Fruit fly (Drosophila melanogaster) whole organism, embryonic: Measurements from ENCODE around the gene mirr.

Experiments
- Abd-B ChIP-seq: fragments of 200-800 bp; sonication (Bioruptor generic); optimal IDR thresholded peaks from 2 replicates; lab custom pipeline; 2018; ENCODE audit warnings: missing biosample characterization, mild to moderate bottlenecking, missing genetic modification characterization, moderate library complexity
- Antp ChIP-seq: fragments of 200-800 bp; sonication (Bioruptor generic); optimal IDR thresholded peaks from 3 replicates; lab custom pipeline; 2016; ENCODE audit warnings: missing biosample characterization, missing genetic modification characterization
- CG12769 ChIP-seq: fragments of 200-800 bp; sonication (Bioruptor generic); optimal IDR thresholded peaks from 2 replicates; lab custom pipeline; 2019; ENCODE audit warnings: missing biosample characterization, mild to moderate bottlenecking, missing genetic modification characterization, moderate library complexity
- CG14667 ChIP-seq: fragments of 200-800 bp; sonication (Bioruptor generic); IDR thresholded peaks from 2 replicates; pipeline ENCODE4 v1.3.6; 2022; ENCODE audit warnings: missing biosample characterization, missing genetic modification characterization
- CG15073 ChIP-seq: fragments of 200-800 bp; sonication (Bioruptor generic); optimal IDR thresholded peaks from 2 replicates; lab custom pipeline; 2016; ENCODE audit warnings: missing biosample characterization, missing genetic modification characterization
- CG15479 ChIP-seq: fragments of 200-800 bp; sonication (Bioruptor generic); optimal IDR thresholded peaks from 3 replicates; lab custom pipeline; 2019; ENCODE audit warnings: missing biosample characterization, mild to moderate bottlenecking, missing genetic modification characterization, moderate library complexity
- CG16815 ChIP-seq: fragments of 200-800 bp; sonication (Bioruptor generic); optimal IDR thresholded peaks from 3 replicates; lab custom pipeline; 2017; ENCODE audit warnings: missing biosample characterization, mild to moderate bottlenecking, missing genetic modification characterization
- CG17359 ChIP-seq: fragments of 200-800 bp; sonication (Bioruptor generic); optimal IDR thresholded peaks from 3 replicates; lab custom pipeline; 2018; ENCODE audit warnings: missing biosample characterization, mild to moderate bottlenecking, missing genetic modification characterization, moderate library complexity
- CG3847 ChIP-seq: fragments of 200-800 bp; sonication (Bioruptor generic); IDR thresholded peaks from 2 replicates; pipeline ENCODE4 v1.3.6; 2022; ENCODE audit warnings: missing biosample characterization, missing genetic modification characterization
- CG4360 ChIP-seq: fragments of 200-800 bp; sonication (Bioruptor generic); IDR thresholded peaks from 2 replicates; pipeline ENCODE4 v1.3.6; 2022; ENCODE audit warnings: missing biosample characterization, missing genetic modification characterization
- CG4617 ChIP-seq: fragments of 200-800 bp; sonication (Bioruptor generic); optimal IDR thresholded peaks from 3 replicates; lab custom pipeline; 2016; ENCODE audit warnings: missing biosample characterization, missing genetic modification characterization, borderline replicate concordance
- CG7786 ChIP-seq: fragments of 200-800 bp; sonication (Bioruptor generic); optimal IDR thresholded peaks from 2 replicates; lab custom pipeline; 2016; ENCODE audit warnings: missing biosample characterization, missing genetic modification characterization
- CG8478 ChIP-seq: fragments of >200 bp; optimal IDR thresholded peaks from 2 replicates; lab custom pipeline; 2018
- CG8765 ChIP-seq: fragments of 200-800 bp; sonication (Bioruptor generic); IDR thresholded peaks from 2 replicates; pipeline ENCODE4 v1.3.6; 2022; ENCODE audit warnings: missing biosample characterization, missing genetic modification characterization
- CG9932 ChIP-seq: fragments of 200-800 bp; sonication (Bioruptor generic); IDR thresholded peaks from 2 replicates; pipeline ENCODE4 v1.3.6; 2022; ENCODE audit warnings: missing biosample characterization, missing genetic modification characterization
- Dbx ChIP-seq: fragments of 200-800 bp; sonication (Bioruptor generic); IDR thresholded peaks from 3 replicates; pipeline ENCODE4 v1.3.6; 2022; ENCODE audit warnings: missing biosample characterization, missing genetic modification characterization
- Dfd ChIP-seq, 2 experiments: fragments of >200 bp; optimal IDR thresholded peaks; 2 replicates each; lab custom pipeline; 2017; ENCODE audit warnings: missing biosample characterization in 2 of 2, missing genetic modification characterization in 2 of 2
- Dll ChIP-seq: fragments of 200-800 bp; sonication (Bioruptor generic); IDR thresholded peaks from 4 replicates; pipeline ENCODE4 v1.3.6; 2022; ENCODE audit warnings: missing biosample characterization, missing genetic modification characterization; ENCODE audit not compliant: partially characterized antibody
- E2f1 ChIP-seq: fragments of 200-800 bp; sonication (Bioruptor generic); IDR thresholded peaks from 2 replicates; pipeline ENCODE4 v1.3.6; 2022; ENCODE audit warnings: missing biosample characterization, missing genetic modification characterization
- Fer2 ChIP-seq: fragments of 200-800 bp; sonication (Bioruptor generic); optimal IDR thresholded peaks from 2 replicates; lab custom pipeline; 2018; ENCODE audit warnings: missing biosample characterization, mild to moderate bottlenecking, missing genetic modification characterization, moderate library complexity
- GATAe ChIP-seq: fragments of 200-800 bp; sonication (Bioruptor generic); conservative IDR thresholded peaks from 2 replicates; pipeline ENCODE4 v1.3.6; 2022; ENCODE audit warnings: missing biosample characterization, missing genetic modification characterization
- HLH54F ChIP-seq: fragments of 200-800 bp; sonication (Bioruptor generic); optimal IDR thresholded peaks from 3 replicates; lab custom pipeline; 2016; ENCODE audit warnings: missing biosample characterization, missing genetic modification characterization
- Hey ChIP-seq: fragments of 200-800 bp; sonication (Bioruptor generic); optimal IDR thresholded peaks from 3 replicates; lab custom pipeline; 2018; ENCODE audit warnings: missing biosample characterization, mild to moderate bottlenecking, missing genetic modification characterization
- HmgZ ChIP-seq: fragments of 200-800 bp; sonication (Bioruptor generic); optimal IDR thresholded peaks from 2 replicates; lab custom pipeline; 2018; ENCODE audit warnings: missing biosample characterization, mild to moderate bottlenecking, missing genetic modification characterization
- Lpt ChIP-seq: fragments of >200 bp; optimal IDR thresholded peaks from 2 replicates; lab custom pipeline; 2018; ENCODE audit warnings: missing biosample characterization, missing genetic modification characterization
- NFAT ChIP-seq: fragments of 200-800 bp; sonication (Bioruptor generic); IDR thresholded peaks from 2 replicates; pipeline ENCODE4 v1.3.6; 2022; ENCODE audit warnings: missing biosample characterization, missing genetic modification characterization
- Opbp ChIP-seq: fragments of 200-800 bp; sonication (Bioruptor generic); IDR thresholded peaks from 3 replicates; pipeline ENCODE4 v1.3.6; 2022; ENCODE audit warnings: missing biosample characterization, missing genetic modification characterization; ENCODE audit not compliant: partially characterized antibody
- Rx ChIP-seq: fragments of 200-800 bp; sonication (Bioruptor generic); IDR thresholded peaks from 2 replicates; pipeline ENCODE4 v1.3.6; 2022; ENCODE audit warnings: missing biosample characterization, missing genetic modification characterization
- Ssrp ChIP-seq: fragments of 200-800 bp; sonication (Bioruptor generic); optimal IDR thresholded peaks from 2 replicates; lab custom pipeline; 2018; ENCODE audit warnings: missing biosample characterization, mild to moderate bottlenecking, missing genetic modification characterization, moderate library complexity
- Trl ChIP-seq, 3 experiments: fragments of >200 bp in 2 of 3; fragments of 200-800 bp in 1 of 3; sonication (Bioruptor generic) in 1 of 3; optimal IDR thresholded peaks; 2 replicates in 1 of 3; 3 replicates in 2 of 3; lab custom pipeline; 2016 to 2017; ENCODE audit warnings: missing biosample characterization in 1 of 3, missing genetic modification characterization in 1 of 3
- cato ChIP-seq: fragments of 200-800 bp; sonication (Bioruptor generic); optimal IDR thresholded peaks from 2 replicates; lab custom pipeline; 2016; ENCODE audit warnings: missing biosample characterization, missing genetic modification characterization, borderline replicate concordance
- cg ChIP-seq: fragments of 200-800 bp; sonication (Bioruptor generic); optimal IDR thresholded peaks from 3 replicates; lab custom pipeline; 2019; ENCODE audit warnings: missing biosample characterization, mild to moderate bottlenecking, missing genetic modification characterization, moderate library complexity
- fd102C ChIP-seq: fragments of 200-800 bp; sonication (Bioruptor generic); optimal IDR thresholded peaks from 2 replicates; lab custom pipeline; 2018; ENCODE audit warnings: missing biosample characterization, mild to moderate bottlenecking, missing genetic modification characterization, moderate library complexity
- gt ChIP-seq: fragments of 200-800 bp; sonication (Bioruptor generic); IDR thresholded peaks from 2 replicates; pipeline ENCODE4 v1.3.6; 2022; ENCODE audit warnings: missing biosample characterization, missing genetic modification characterization
- jigr1 ChIP-seq: fragments of 200-800 bp; sonication (Bioruptor generic); IDR thresholded peaks from 3 replicates; pipeline ENCODE4 v1.3.6; 2022; ENCODE audit warnings: missing biosample characterization, missing genetic modification characterization
- jing ChIP-seq: fragments of 200-800 bp; sonication (Bioruptor generic); optimal IDR thresholded peaks from 2 replicates; lab custom pipeline; 2018; ENCODE audit warnings: missing biosample characterization, mild to moderate bottlenecking, missing genetic modification characterization
- kay ChIP-seq: fragments of 200-800 bp; sonication (Bioruptor generic); optimal IDR thresholded peaks from 2 replicates; lab custom pipeline; 2016; ENCODE audit warnings: missing biosample characterization, missing genetic modification characterization
- nom ChIP-seq: fragments of 200-800 bp; sonication (Bioruptor generic); optimal IDR thresholded peaks from 2 replicates; lab custom pipeline; 2017; ENCODE audit warnings: missing biosample characterization, missing genetic modification characterization, mild to moderate bottlenecking, moderate library complexity, missing genetic modification reagents
- prd ChIP-seq, 3 experiments: fragments of >200 bp in 2 of 3; fragments of 200-800 bp in 1 of 3; sonication (Bioruptor generic) in 1 of 3; optimal IDR thresholded peaks in 2 of 3; IDR thresholded peaks in 1 of 3; 2 replicates in 2 of 3; 3 replicates in 1 of 3; pipeline versions ENCODE4 v1.3.6 to Lab custom; 2017 to 2022; ENCODE audit warnings: missing biosample characterization in 1 of 3, missing genetic modification characterization in 1 of 3
- run ChIP-seq: fragments of 200-800 bp; sonication (Bioruptor generic); optimal IDR thresholded peaks from 3 replicates; lab custom pipeline; 2018; ENCODE audit warnings: missing biosample characterization, mild to moderate bottlenecking, missing genetic modification characterization
- sd ChIP-seq: fragments of 200-800 bp; sonication (Bioruptor generic); optimal IDR thresholded peaks from 3 replicates; lab custom pipeline; 2018; ENCODE audit warnings: missing biosample characterization, mild to moderate bottlenecking, missing genetic modification characterization, moderate library complexity
- sens ChIP-seq: fragments of 200-800 bp; sonication (Bioruptor generic); peaks from one replicate; lab custom pipeline; 2016; ENCODE audit warnings: missing biosample characterization, missing genetic modification characterization
- sima ChIP-seq: fragments of 200-800 bp; sonication (Bioruptor generic); optimal IDR thresholded peaks from 2 replicates; lab custom pipeline; 2016; ENCODE audit warnings: missing biosample characterization, missing genetic modification characterization
- so ChIP-seq: fragments of 200-800 bp; sonication (Bioruptor generic); IDR thresholded peaks from 3 replicates; pipeline ENCODE4 v1.3.6; 2022; ENCODE audit warnings: missing biosample characterization, missing genetic modification characterization
- ssp ChIP-seq: fragments of 200-800 bp; sonication (Bioruptor generic); IDR thresholded peaks from 2 replicates; pipeline ENCODE4 v1.3.6; 2022; ENCODE audit warnings: missing biosample characterization, missing genetic modification characterization
- tll ChIP-seq, 2 experiments: fragments of 200-800 bp in 1 of 2; fragments of >200 bp in 1 of 2; sonication (Bioruptor generic) in 1 of 2; optimal IDR thresholded peaks; 2 replicates each; lab custom pipeline; 2017 to 2019; ENCODE audit warnings: missing biosample characterization in 2 of 2, missing genetic modification characterization in 2 of 2, mild to moderate bottlenecking in 1 of 2, moderate library complexity in 1 of 2
- vfl ChIP-seq: fragments of 200-800 bp; sonication (Bioruptor generic); optimal IDR thresholded peaks from 2 replicates; lab custom pipeline; 2016; ENCODE audit warnings: missing biosample characterization, missing genetic modification characterization
- yki ChIP-seq: fragments of >200 bp; optimal IDR thresholded peaks from 3 replicates; lab custom pipeline; 2018

The mirr gene

DNA sequence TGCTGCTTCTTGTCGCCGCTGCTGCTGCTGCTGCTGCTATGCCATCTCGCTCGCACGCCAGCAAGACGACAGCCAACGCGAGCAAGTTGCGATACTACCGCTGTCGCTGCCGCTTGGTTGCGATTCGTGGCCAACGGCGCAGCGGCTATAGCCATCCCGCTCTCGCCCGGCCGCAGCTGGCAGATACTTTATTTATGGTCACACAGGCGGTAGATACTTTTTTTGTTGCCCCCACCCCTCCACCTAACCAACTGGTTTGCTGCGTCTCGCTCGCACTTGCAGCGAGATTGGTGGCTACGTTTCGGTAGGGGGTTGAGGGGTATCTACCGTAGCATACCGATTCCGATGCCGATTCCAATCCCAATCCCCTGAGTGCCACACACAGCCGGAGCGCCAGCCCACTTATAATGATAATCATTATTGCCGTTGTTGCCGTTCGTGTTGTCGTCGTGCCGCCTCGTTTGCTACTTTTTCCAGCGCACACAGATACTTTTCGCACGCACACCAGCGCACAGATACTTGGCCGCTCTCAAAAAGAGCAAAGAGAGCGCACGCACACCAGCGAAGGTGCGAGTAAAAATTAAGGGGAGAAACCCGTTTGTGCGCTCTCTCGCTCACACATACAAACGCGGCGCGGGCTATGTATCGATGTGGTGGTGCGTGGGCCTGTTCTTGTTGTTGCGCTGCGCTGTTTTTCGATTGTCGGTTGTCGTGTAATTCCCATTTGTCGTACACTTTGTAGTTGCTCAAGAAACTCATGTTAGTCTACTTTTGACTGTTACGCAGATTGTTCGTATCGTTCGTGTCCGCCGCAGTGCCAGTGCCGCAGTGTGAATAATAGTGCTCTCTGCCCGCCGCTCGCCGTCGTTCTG is at the start of gene mirr (continued):
- TF ChIP-seq run (tag; lab: Kevin White, UChicago) (no peak), Hey (tag; lab: Kevin White, UChicago) (peak; percentile 75), fd102C (no peak), CG14667 (no peak), Fer2 (tag; lab: Kevin White, UChicago) (no peak), gt (GFP tag; lab: Robert Waterston, UW) (no peak), jigr1 (GFP tag; lab: Robert Waterston, UW) (no peak), Antp (peak; percentile 29), CG3847 (GFP tag; lab: Robert Waterston, UW) (no peak), CG15073 (GFP tag; lab: Kevin White, UChicago) (no peak), so (GFP tag; lab: Robert Waterston, UW) (peak; percentile 31; the same call in 1 of the 3 replicates), CG17359 (tag; lab: Kevin White, UChicago) (no peak), E2f1 (GFP tag; lab: Robert Waterston, UW) (no peak), Ssrp (tag; lab: Kevin White, UChicago) (no peak), sens (peak; percentile 65), CG4617 (GFP tag; lab: Kevin White, UChicago) (no peak), CG8765 (peak; percentile 60), CG9932 (GFP tag; lab: Robert Waterston, UW) (no peak), cato (GFP tag; lab: Kevin White, UChicago) (no peak), CG15479 (peak; percentile 63), yki (lab: Kevin White, UChicago) (peak; percentile 85), Lpt (GFP tag; lab: Kevin White, UChicago) (no peak), Dll (GFP tag; lab: Robert Waterston, UW) (0 out of 4 replicates have a peak, but pooled peaks have one; percentile 34), vfl (peak; percentile 22), CG8478 (lab: Kevin White, UChicago) (peak; percentile 86), Rx (GFP tag; lab: Robert Waterston, UW) (no peak), GATAe (peak; percentile 82), Abd-B (GFP tag; lab: Kevin White, UChicago) (peak; percentile 45), ssp (GFP tag; lab: Robert Waterston, UW) (no peak), HLH54F (GFP tag; lab: Kevin White, UChicago) (peak; percentile 0), Dfd (GFP tag; optimal IDR thresholded peaks at IDR 0.05; lab: Kevin White, UChicago) (no peak), sd (peak; percentile 93), NFAT (GFP tag; lab: Robert Waterston, UW) (0 out of 2 replicates have a peak, but pooled peaks have one; percentile 40), CG12769 (tag; lab: Kevin White, UChicago) (peak; percentile 63), prd (optimal IDR thresholded peaks at IDR 0.05; lab: Kevin White, UChicago) (no peak), prd (GFP tag; IDR thresholded peaks at IDR 0.05; lab: Robert Waterston, UW) (peak; percentile 34; the same call in 2 of the 3 replicates), Dbx (GFP tag; lab: Robert Waterston, UW) (0 out of 3 replicates have a peak, but pooled peaks have one; percentile 12), nom (GFP tag; lab: Kevin White, UChicago) (peak; percentile 28), cg (peak; percentile 99), HmgZ (peak; percentile 49), CG4360 (GFP tag; lab: Robert Waterston, UW) (peak; percentile 76), CG7786 (GFP tag; lab: Kevin White, UChicago) (no peak), Trl (optimal IDR thresholded peaks at IDR 0.05; lab: Kevin White, UChicago) (peak; percentile 92 to 99), Trl (GFP tag; optimal IDR thresholded peaks at IDR 0.05; lab: Kevin White, UChicago) (no peak), tll (GFP tag; optimal IDR thresholded peaks at IDR 0.05; lab: Kevin White, UChicago) (peak in 1 of 2 experiments; percentile 56), kay (GFP tag; lab: Kevin White, UChicago) (no peak), CG16815 (GFP tag; lab: Kevin White, UChicago) (no peak), jing (peak; percentile 71), Opbp (GFP tag; lab: Robert Waterston, UW) (peak; percentile 45; the same call in 1 of the 3 replicates), sima (no peak)
